Fruit fly (Drosophila melanogaster): ENCODE results near the gene Spn.

Spn gene

dm6 chr3L:2586804-2587561 lies 32.9 kb upstream of the Spn start, which contains the start of gene RpL8 (continued):
- TF ChIP-seq Rx (GFP tag; IDR thresholded peaks at IDR 0.05) (peak; percentile 80), CG11695 (GFP tag; IDR thresholded peaks at IDR 0.05) (peak; percentile 51; the same call in 2 of the 3 replicates), CG7745 (tag; optimal IDR thresholded peaks at IDR 0.05) (peak; percentile 39), Oaz (GFP tag; IDR thresholded peaks at IDR 0.05) (peak; percentile 71), br (optimal IDR thresholded peaks at IDR 0.05) (no peak), CG17361 (GFP tag; IDR thresholded peaks at IDR 0.05) (peak; percentile 66; the same call in 2 of the 3 replicates), Fer1 (GFP tag; optimal IDR thresholded peaks at IDR 0.05) (peak; percentile 89), CG15601 (tag; optimal IDR thresholded peaks at IDR 0.05) (peak; percentile 67), sens (GFP tag) (peak; percentile 92), oc (tag; optimal IDR thresholded peaks at IDR 0.05) (peak; percentile 67), CG11696 (GFP tag; IDR thresholded peaks at IDR 0.05) (peak; percentile 77), CG7372 (GFP tag; IDR thresholded peaks at IDR 0.05) (peak; percentile 48), BEAF-32 (GFP tag; optimal IDR thresholded peaks at IDR 0.05) (peak; percentile 78), Dek (tag; optimal IDR thresholded peaks at IDR 0.05) (peak; percentile 57), btn (GFP tag; optimal IDR thresholded peaks at IDR 0.05) (peak; percentile 83), CG10366 (GFP tag; IDR thresholded peaks at IDR 0.05) (peak; percentile 84), Optix (GFP tag; IDR thresholded peaks at IDR 0.05) (peak; percentile 85), PHDP (tag; optimal IDR thresholded peaks at IDR 0.05) (peak; percentile 81), yki (optimal IDR thresholded peaks at IDR 0.05) (no peak), Mad (GFP tag; optimal IDR thresholded peaks at IDR 0.05) (peak; percentile 84), tgo (GFP tag; IDR thresholded peaks at IDR 0.05) (peak; percentile 63; the same call in 2 of the 3 replicates), vfl (GFP tag; optimal IDR thresholded peaks at IDR 0.05) (peak; percentile 57), pita (GFP tag; optimal IDR thresholded peaks at IDR 0.05) (no peak), CG7839 (tag; optimal IDR thresholded peaks at IDR 0.05) (peak; percentile 77), Ravus (GFP tag; IDR thresholded peaks at IDR 0.05) (peak; percentile 9; the same call in 1 of the 2 replicates), knrl (GFP tag; IDR thresholded peaks at IDR 0.05; ENCODE audit: partially characterized antibody) (peak; percentile 69), CG8765 (GFP tag; IDR thresholded peaks at IDR 0.05) (no peak), HLHmδ (GFP tag; optimal IDR thresholded peaks at IDR 0.05) (peak; percentile 97), Dref (GFP tag; IDR thresholded peaks at IDR 0.05) (peak; percentile 55), Hr51 (GFP tag; optimal IDR thresholded peaks at IDR 0.05) (peak; percentile 65 to 81), Poxn (GFP tag; IDR thresholded peaks at IDR 0.05) (0 out of 2 replicates have a peak, but pooled peaks have one; percentile 7), CG11398 (GFP tag; optimal IDR thresholded peaks at IDR 0.05) (peak; percentile 80), CG12942 (GFP tag; optimal IDR thresholded peaks at IDR 0.05) (peak; percentile 57), chm (GFP tag; IDR thresholded peaks at IDR 0.05) (peak; percentile 97), phol (tag; optimal IDR thresholded peaks at IDR 0.05) (peak; percentile 76), Ssrp (tag; optimal IDR thresholded peaks at IDR 0.05) (peak; percentile 56), Pdp1 (GFP tag; optimal IDR thresholded peaks at IDR 0.05) (peak; percentile 63 to 66), Max (GFP tag; optimal IDR thresholded peaks at IDR 0.05) (peak; percentile 64), CG12391 (tag; optimal IDR thresholded peaks at IDR 0.05) (peak; percentile 78), bowl (GFP tag; IDR thresholded peaks at IDR 0.05) (peak; percentile 63; the same call in 1 of the 2 replicates), NK7.1 (GFP tag; optimal IDR thresholded peaks at IDR 0.05) (peak; percentile 85), eyg (GFP tag; optimal IDR thresholded peaks at IDR 0.05) (peak; percentile 79), fd96Cb (tag; optimal IDR thresholded peaks at IDR 0.05) (peak; percentile 43), CG6854 (GFP tag; optimal IDR thresholded peaks at IDR 0.05) (peak; percentile 90), CG10543 (GFP tag; optimal IDR thresholded peaks at IDR 0.05) (peak; percentile 91), pum (GFP tag; optimal IDR thresholded peaks at IDR 0.05) (peak; percentile 66), toy (GFP tag; IDR thresholded peaks at IDR 0.05) (0 out of 2 replicates have a peak, but pooled peaks have one; percentile 16), nau (GFP tag; optimal IDR thresholded peaks at IDR 0.05) (peak; percentile 88), Hmr (GFP tag; optimal IDR thresholded peaks at IDR 0.05) (peak; percentile 90)
